Fruit fly (Drosophila melanogaster) whole organism, pupa: ENCODE measurements around the gene CG15145.

Source experiments
- CG14655 ChIP-seq: fragments of 200-800 bp; sonication (Bioruptor generic); optimal IDR thresholded peaks from 3 replicates; lab custom pipeline; 2017; ENCODE audit warnings: mild to moderate bottlenecking, missing biosample characterization, missing genetic modification reagents, missing genetic modification characterization
- CG17806 ChIP-seq: fragments of 200-800 bp; sonication (Bioruptor generic); optimal IDR thresholded peaks from 2 replicates; lab custom pipeline; 2018; ENCODE audit warnings: missing biosample characterization, mild to moderate bottlenecking, missing genetic modification characterization, moderate library complexity
- CG32121 ChIP-seq: fragments of 200-800 bp; sonication (Bioruptor generic); IDR thresholded peaks from 2 replicates; pipeline ENCODE4 v1.3.6; 2022; ENCODE audit warnings: missing biosample characterization, missing genetic modification characterization
- CG4496 ChIP-seq: fragments of 200-800 bp; sonication (Bioruptor generic); IDR thresholded peaks from 3 replicates; pipeline ENCODE4 v1.3.6; 2022; ENCODE audit warnings: missing biosample characterization, missing genetic modification characterization
- CG8159 ChIP-seq: fragments of 200-800 bp; sonication (Bioruptor generic); optimal IDR thresholded peaks from 3 replicates; lab custom pipeline; 2018; ENCODE audit warnings: missing biosample characterization, mild to moderate bottlenecking, missing genetic modification characterization, moderate library complexity
- CG8301 ChIP-seq: fragments of 200-800 bp; sonication (Bioruptor generic); optimal IDR thresholded peaks from 2 replicates; lab custom pipeline; 2018; ENCODE audit warnings: missing biosample characterization, mild to moderate bottlenecking, missing genetic modification characterization
- D1 ChIP-seq: fragments of 200-800 bp; sonication (Bioruptor generic); optimal IDR thresholded peaks from 2 replicates; lab custom pipeline; 2018; ENCODE audit warnings: missing biosample characterization, mild to moderate bottlenecking, missing genetic modification characterization, moderate library complexity
- EcR ChIP-seq: fragments of 200-800 bp; sonication (Bioruptor generic); optimal IDR thresholded peaks from 3 replicates; lab custom pipeline; 2019; ENCODE audit warnings: missing biosample characterization, missing genetic modification characterization, mild to moderate bottlenecking, moderate library complexity, missing genetic modification reagents
- Ets98B ChIP-seq: fragments of 200-800 bp; sonication (Bioruptor generic); IDR thresholded peaks from 2 replicates; pipeline ENCODE4 v1.3.6; 2022; ENCODE audit warnings: missing biosample characterization, missing genetic modification characterization
- Pif1A ChIP-seq: fragments of 200-800 bp; sonication (Bioruptor generic); optimal IDR thresholded peaks from 3 replicates; lab custom pipeline; 2016; ENCODE audit warnings: missing biosample characterization, missing genetic modification characterization
- Snoo ChIP-seq: fragments of 200-800 bp; sonication (Bioruptor generic); optimal IDR thresholded peaks from 3 replicates; lab custom pipeline; 2017; ENCODE audit warnings: missing biosample characterization, mild to moderate bottlenecking, missing genetic modification characterization, inconsistent platforms
- fd96Ca ChIP-seq: fragments of 200-800 bp; sonication (Bioruptor generic); IDR thresholded peaks from 3 replicates; pipeline ENCODE4 v1.3.6; 2022; ENCODE audit warnings: missing biosample characterization, missing genetic modification characterization

DNA sequence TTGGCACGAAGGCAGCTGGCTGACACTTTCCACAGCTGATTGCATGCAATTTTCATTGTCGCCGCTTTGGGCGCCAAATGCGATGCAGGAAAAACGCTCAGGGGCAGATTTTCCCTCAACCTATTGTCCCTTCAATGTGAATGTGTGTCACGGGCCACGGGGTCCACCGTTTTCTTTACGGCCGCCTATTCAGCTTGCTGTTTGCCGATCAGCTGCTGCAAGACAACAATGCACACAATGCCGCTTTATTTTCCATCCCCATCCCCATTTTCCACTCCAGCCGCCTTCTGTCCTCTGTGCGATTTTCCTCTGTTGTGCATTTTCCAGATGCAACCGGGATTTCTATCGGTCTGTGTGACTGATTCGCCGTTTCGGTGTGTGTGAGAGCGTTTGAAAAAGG is 32.6 kb upstream of the CG15145 start:
- TF ChIP-seq CG4496 (GFP tag; lab: Robert Waterston, UW): no peak
- no peak for TF ChIP-seq CG32121 (GFP tag; lab: Robert Waterston, UW)
- no peak for TF ChIP-seq fd96Ca (GFP tag; lab: Robert Waterston, UW)
- no peak for TF ChIP-seq EcR (GFP tag; lab: Kevin White, UChicago)
- no peak for TF ChIP-seq Pif1A (GFP tag; lab: Kevin White, UChicago)
- no peak for TF ChIP-seq CG17806
- TF ChIP-seq D1 (tag; lab: Kevin White, UChicago): no peak
- no peak for TF ChIP-seq Ets98B
- no peak for TF ChIP-seq CG14655 (GFP tag; lab: Kevin White, UChicago)
- no peak for TF ChIP-seq Snoo (tag; lab: Kevin White, UChicago)
- no peak for TF ChIP-seq CG8159 (tag; lab: Kevin White, UChicago)
- TF ChIP-seq CG8301: no peak
